Worm (Caenorhabditis elegans) whole organism, L4/young adult: Measurements from ENCODE around the gene K05F1.9.

Experiments
- W03F9.2 ChIP-seq: fragments of 150-350 bp; optimal IDR thresholded peaks from 2 replicates; lab custom pipeline; 2014; ENCODE audit warnings: missing biosample characterization, missing genetic modification characterization
- dao-5 ChIP-seq: sonication (generic microtip); optimal IDR thresholded peaks from 2 replicates; lab custom pipeline; 2016; ENCODE audit warnings: missing genotype, missing genetic modification characterization, moderate library complexity, missing compliant biosample characterization

DNA sequence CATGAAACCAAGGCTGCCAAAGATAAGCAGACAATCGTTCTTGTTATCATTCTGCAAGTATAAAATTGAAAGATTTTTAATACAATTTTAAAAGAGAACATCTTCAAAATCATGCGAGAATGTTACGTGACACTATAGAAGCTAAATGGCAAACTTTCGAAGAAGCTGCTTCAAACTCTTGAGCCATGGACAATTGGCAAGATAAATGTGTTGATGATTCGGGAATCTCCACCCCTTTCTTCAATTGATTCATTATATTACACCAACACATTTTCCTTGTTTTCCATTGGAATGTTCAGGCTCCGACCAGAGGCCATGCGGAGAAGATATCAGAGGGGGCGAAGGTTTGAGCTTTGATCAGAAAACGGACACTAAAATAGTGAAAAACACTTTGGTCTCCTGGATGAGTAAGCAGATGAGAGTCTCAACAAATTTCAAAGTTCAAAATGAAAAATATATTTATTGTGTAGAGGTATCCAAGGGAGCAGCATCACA is 40.1 kb upstream of the K05F1.9 start, which contains the start of gene lec-5:
- TF ChIP-seq W03F9.2 (tag; lab: Kevin White, UChicago) (no peak), dao-5 (no peak)
